Worm (Caenorhabditis elegans) whole organism, dauer: ENCODE results near the gene C50F4.9.

ENCODE experiments used
- unc-62 ChIP-seq: sonication (generic microtip); optimal IDR thresholded peaks from 2 replicates; lab custom pipeline; 2017; ENCODE audit warnings: missing biosample characterization, missing genetic modification reagents, missing genetic modification characterization

The C50F4.9 gene

DNA sequence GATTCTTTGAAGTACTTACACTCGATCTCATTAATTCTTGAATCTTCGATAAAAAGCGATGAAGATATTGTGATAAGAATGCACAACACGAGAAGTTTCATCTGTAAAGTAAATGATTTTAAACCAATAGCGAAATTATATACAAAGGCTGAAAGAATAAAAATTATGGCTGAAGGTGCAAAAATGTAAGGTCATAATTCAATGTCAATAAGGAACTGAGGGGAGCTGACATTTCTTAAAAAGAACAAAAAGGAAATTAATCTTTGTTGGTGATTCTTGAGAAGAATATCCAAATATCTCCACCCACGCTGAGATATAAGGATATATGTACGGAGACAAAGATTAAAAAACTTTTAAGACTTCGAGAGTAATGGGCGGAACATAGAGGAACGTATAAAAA, at the start of gene C50F4.9:
Gene C50F4.9 (minus strand): TSS at position 101 of the 400 bp plus-strand sequence.
- TF ChIP-seq unc-62 (GFP tag; lab: Kevin White, UChicago) = no peak

DNA sequence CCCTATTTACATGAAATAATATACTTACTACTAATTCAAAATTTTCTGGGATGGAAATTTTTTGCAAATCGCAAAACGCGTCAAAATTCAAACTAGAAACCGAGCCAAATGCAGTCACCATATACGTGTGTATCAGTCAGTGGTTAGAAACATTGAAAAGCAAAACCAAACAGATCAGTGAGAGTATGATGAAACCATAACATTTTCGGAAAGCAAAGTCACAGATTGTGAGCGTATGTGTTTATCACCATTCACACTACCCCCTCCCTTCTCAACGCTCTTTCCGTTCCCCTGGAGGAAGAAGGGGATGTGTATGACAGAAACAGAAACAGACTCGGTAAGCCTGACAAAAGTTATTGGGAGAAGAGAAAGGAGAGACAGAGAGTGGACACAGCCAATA, 47.7 kb upstream of the C50F4.9 start:
- TF ChIP-seq unc-62 (GFP tag; lab: Kevin White, UChicago) = no peak

ce11 chrV:9571056-9571455, 47.1 kb upstream of the C50F4.9 start:
- no peak for TF ChIP-seq unc-62 (GFP tag; lab: Kevin White, UChicago)

ce11 chrV:9570197-9570596, 46.2 kb upstream of the C50F4.9 start, which contains the start of gene F25B3.5:
F25B3.5 (minus strand) TSS chrV:9570297.
- no peak for TF ChIP-seq unc-62 (GFP tag; lab: Kevin White, UChicago)

DNA sequence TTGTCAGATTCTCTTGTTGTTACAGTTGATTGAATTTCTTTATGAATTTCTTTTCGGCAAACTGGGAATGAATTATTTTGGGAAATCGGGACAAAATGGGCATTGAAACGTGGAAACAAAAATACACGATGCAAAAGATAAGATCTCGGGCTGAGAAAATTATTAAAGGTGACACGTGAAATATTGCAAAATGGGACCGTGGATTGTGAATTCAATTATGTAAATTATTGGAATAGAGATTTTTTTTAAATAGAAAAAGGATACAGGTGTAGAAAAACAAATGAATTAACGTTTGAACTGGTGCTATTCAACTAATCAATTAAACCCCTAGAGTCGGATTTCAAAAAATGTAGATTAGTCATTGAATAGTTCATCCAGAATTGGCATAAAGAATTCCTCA, 44.7 kb upstream of the C50F4.9 start, which contains the start of gene F25B3.4:
Gene F25B3.4 (minus strand): TSS at position 101 of the 400 bp plus-strand sequence.
- no peak for TF ChIP-seq unc-62 (GFP tag; lab: Kevin White, UChicago)

ce11 chrV:9563585-9563984, 39.6 kb upstream of the C50F4.9 start:
- TF ChIP-seq unc-62 (GFP tag; lab: Kevin White, UChicago) = no peak

ce11 chrV:9561624-9562179, 37.7 kb upstream of the C50F4.9 start, which contains the start of gene rgef-1:
rgef-1 (minus strand) TSS chrV:9561674.
- TF ChIP-seq unc-62 (GFP tag; lab: Kevin White, UChicago) = no peak

DNA sequence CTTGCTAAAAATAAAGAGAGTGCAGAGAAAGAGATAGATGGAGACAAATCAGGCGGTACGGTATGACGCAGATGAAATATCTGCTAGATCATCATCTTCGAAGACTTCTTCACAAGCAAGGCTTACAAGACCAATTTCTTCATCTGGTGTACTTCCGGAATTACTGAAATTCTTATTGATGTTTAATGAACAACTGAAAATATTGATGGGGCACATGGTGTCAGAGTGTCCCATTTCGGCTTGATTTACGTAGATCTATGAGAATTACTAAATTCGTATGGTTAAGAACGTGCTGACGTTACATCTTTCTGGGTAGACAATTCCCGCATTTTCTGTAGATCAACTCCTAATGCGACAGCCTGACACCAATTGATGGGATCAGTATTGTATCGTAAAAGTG, 32.7 kb upstream of the C50F4.9 start:
- TF ChIP-seq unc-62 (GFP tag; lab: Kevin White, UChicago) = no peak

DNA sequence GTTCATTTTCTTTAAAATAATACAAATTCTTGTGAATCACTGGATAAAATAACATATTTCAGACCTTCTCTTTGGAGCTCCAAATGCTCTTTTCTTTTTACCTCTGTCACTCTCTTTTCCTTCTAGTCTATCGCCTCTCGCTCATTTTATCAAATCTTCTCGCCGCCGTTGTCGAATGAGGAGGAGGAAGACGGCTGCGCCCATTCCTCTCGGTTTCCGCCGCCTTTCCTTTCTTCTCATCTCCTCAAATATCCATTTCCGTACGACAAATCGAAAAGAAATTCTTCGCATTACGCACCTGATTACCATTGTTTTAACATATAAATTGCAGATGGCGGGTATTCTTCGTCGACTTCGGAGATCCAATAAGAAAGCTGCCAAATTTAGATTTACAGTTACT, 26.3 kb upstream of the C50F4.9 start, which contains the start of gene ehbp-1:
Gene ehbp-1 (plus strand): TSS at position 332 of the 400 bp plus-strand sequence.
- no peak for TF ChIP-seq unc-62 (GFP tag; lab: Kevin White, UChicago)

DNA sequence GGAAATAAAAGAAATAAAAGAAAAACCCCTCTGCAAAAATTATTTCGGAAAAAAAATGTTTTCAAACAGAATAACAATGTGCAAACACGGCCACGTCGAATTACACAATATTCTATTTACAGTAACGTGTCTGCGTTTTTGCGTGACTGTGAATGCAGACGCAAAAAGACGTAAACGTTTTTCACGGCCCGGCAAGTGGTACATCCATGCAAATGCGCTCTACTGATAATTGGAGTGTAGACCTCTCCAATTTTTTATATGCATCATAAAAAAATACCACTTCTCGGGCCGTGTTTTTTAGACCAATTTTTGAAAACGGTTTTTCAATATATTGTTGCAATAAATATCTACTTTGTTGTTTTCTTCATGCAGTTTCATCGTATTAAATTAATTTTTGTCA, 25.5 kb upstream of the C50F4.9 start, which contains the start of gene nstp-10:
Gene nstp-10 (minus strand): TSS at position 378 of the 400 bp plus-strand sequence.
- TF ChIP-seq unc-62 (GFP tag; lab: Kevin White, UChicago) = no peak

DNA sequence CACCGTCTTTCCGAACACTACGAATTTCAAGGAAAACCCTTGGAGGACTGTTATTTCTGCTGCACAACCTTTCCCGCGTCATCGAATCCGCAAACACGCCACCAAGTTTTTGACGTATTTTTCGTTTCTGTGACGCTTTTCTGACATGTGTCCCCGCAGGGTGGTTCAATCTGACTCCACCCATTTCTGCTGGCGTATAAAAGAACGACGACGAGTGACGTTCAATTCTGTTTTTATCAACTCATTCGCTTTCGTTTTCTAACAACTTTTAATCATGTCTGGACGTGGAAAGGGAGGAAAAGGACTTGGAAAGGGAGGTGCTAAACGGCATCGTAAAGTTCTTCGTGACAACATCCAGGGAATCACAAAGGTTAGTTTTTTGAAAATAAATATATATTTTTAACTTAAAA, 22.9 kb upstream of the C50F4.9 start, which contains the start of gene his-37:
Gene his-37 (plus strand): TSS at position 246 of the 410 bp plus-strand sequence.
- no peak for TF ChIP-seq unc-62 (GFP tag; lab: Kevin White, UChicago)

ce11 chrV:9546042-9546581, 22.1 kb upstream of the C50F4.9 start, which contains the start of gene C50F4.6:
C50F4.6 (plus strand) TSS chrV:9546092.
- TF ChIP-seq unc-62 (GFP tag; lab: Kevin White, UChicago) = no peak

DNA sequence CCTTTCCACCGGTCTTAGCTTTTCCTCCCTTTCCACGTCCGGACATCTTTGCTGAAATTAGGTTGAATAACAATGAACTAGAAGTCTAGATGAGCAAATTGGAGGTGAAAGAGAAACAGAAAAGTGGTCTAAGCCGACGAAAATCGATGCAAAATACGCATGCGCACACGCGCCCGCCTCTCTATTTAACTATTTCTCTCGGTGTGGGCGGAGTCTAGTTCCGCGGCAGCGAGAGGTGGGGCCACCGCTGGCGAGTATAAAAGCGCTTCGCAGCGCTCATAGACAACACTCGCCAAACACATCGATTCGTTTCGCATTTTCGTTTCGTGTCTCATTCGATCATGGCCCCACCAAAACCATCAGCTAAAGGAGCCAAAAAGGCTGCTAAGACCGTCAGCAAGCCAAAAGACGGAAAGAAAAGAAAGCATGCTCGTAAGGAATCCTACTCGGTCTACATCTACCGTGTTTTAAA, 21.3 kb upstream of the C50F4.9 start, which contains the start of the genes his-35 and his-41:
Gene his-35 (minus strand): TSS at position 51 of the 472 bp plus-strand sequence.
Gene his-41 (plus strand): TSS at position 299 of the 472 bp plus-strand sequence.
- TF ChIP-seq unc-62 (GFP tag; lab: Kevin White, UChicago) = no peak

DNA sequence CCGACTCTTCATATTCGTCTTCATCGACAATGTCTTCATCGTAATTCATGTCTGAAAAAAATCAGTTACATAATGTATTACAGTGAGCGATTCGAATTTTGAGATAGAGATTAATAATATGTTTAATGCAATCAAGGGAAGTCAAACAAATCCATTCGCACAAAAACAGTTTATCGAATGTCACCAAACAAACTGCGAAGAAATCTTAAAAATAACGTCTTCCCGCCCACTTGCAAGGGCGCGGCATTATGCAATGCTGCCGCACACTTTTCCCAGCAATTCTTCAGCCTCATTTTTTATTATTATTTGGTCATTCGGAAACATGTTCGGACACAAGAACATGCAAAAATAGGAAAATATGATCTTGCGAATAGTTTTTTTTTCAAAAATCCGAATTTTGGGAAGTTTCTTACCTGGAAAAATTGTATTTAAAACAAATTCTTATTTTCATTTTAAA, 20.2 kb upstream of the C50F4.9 start, which contains the start of gene mdf-1:
Gene mdf-1 (minus strand): TSS at position 51 of the 457 bp plus-strand sequence.
- TF ChIP-seq unc-62 (GFP tag; lab: Kevin White, UChicago) = no peak

ce11 chrV:9541506-9541905, 17.5 kb upstream of the C50F4.9 start, which contains the start of gene C50F4.16:
C50F4.16 (minus strand) TSS chrV:9541606.
- no peak for TF ChIP-seq unc-62 (GFP tag; lab: Kevin White, UChicago)

- no peak for TF ChIP-seq unc-62 (GFP tag; lab: Kevin White, UChicago)
Observed at ce11 chrV:9539638-9540037, 15.6 kb upstream of the C50F4.9 start, which contains the start of gene C50F4.12. C50F4.12 (minus strand) TSS chrV:9539738.
